Worm (Caenorhabditis elegans) whole organism, L2 larva: ENCODE results near the gene Y38E10A.9.

ENCODE experiments used
- F13H6.1 ChIP-seq: sonication (generic microtip); optimal IDR thresholded peaks from 2 replicates; lab custom pipeline; 2016; ENCODE audit warnings: missing genetic modification characterization, missing compliant biosample characterization
- R02D3.7 ChIP-seq: fragments of 150-350 bp; optimal IDR thresholded peaks from 2 replicates; lab custom pipeline; 2014; ENCODE audit warnings: missing biosample characterization, missing genetic modification characterization
- Y55F3AM.14 ChIP-seq: fragments of 200-800 bp; sonication (Bioruptor generic); optimal IDR thresholded peaks from 2 replicates; lab custom pipeline; 2018; ENCODE audit warnings: mild to moderate bottlenecking, missing genetic modification characterization, missing compliant biosample characterization
- alr-1 ChIP-seq: fragments of 150-350 bp; optimal IDR thresholded peaks from 2 replicates; lab custom pipeline; 2014; ENCODE audit warnings: missing biosample characterization, missing genetic modification characterization
- blmp-1 ChIP-seq: sonication (generic microtip); optimal IDR thresholded peaks from 2 replicates; lab custom pipeline; 2017; ENCODE audit warnings: missing genetic modification characterization, mild to moderate bottlenecking, missing compliant biosample characterization, antibody characterized with exemption, moderate library complexity; ENCODE audit not compliant: insufficient read depth
- ceh-16 ChIP-seq: fragments of 150-350 bp; optimal IDR thresholded peaks from 2 replicates; lab custom pipeline; 2014; ENCODE audit warnings: missing biosample characterization, missing genetic modification characterization
- ceh-82 ChIP-seq: fragments of 150-350 bp; optimal IDR thresholded peaks from 2 replicates; lab custom pipeline; 2014; ENCODE audit warnings: missing biosample characterization, missing genetic modification characterization
- crh-2 ChIP-seq: sonication (generic microtip); optimal IDR thresholded peaks from 2 replicates; lab custom pipeline; 2017; ENCODE audit warnings: missing biosample characterization, missing genetic modification characterization
- dmd-4 ChIP-seq: sonication (generic microtip); optimal IDR thresholded peaks from 2 replicates; lab custom pipeline; 2017; ENCODE audit warnings: missing biosample characterization, missing genetic modification characterization
- egl-27 ChIP-seq: sonication (generic microtip); optimal IDR thresholded peaks from 3 replicates; lab custom pipeline; 2017; ENCODE audit warnings: missing biosample characterization, missing genetic modification reagents, missing genetic modification characterization
- elt-3 ChIP-seq: sonication (generic microtip); optimal IDR thresholded peaks from 2 replicates; lab custom pipeline; 2017; ENCODE audit warnings: missing biosample characterization, missing genetic modification characterization
- fos-1 ChIP-seq: fragments of 150-350 bp; optimal IDR thresholded peaks from 2 replicates; lab custom pipeline; 2014; ENCODE audit warnings: missing biosample characterization, missing genetic modification characterization
- lin-11 ChIP-seq: fragments of 150-350 bp; sonication (generic microtip); optimal IDR thresholded peaks from 2 replicates; lab custom pipeline; 2014; ENCODE audit warnings: missing biosample characterization, missing genetic modification characterization, inconsistent platforms, mixed read lengths
- lin-13 ChIP-seq: fragments of 150-350 bp; optimal IDR thresholded peaks from 2 replicates; lab custom pipeline; 2014; ENCODE audit warnings: missing biosample characterization, missing genetic modification reagents, missing genetic modification characterization
- lin-39 ChIP-seq: fragments of 150-350 bp; optimal IDR thresholded peaks from 2 replicates; lab custom pipeline; 2014; ENCODE audit warnings: missing biosample characterization, missing genetic modification reagents, missing genetic modification characterization
- mab-5 ChIP-seq: fragments of 150-350 bp; optimal IDR thresholded peaks from 2 replicates; lab custom pipeline; 2014; ENCODE audit warnings: missing biosample characterization, missing genetic modification characterization
- mbf-1 ChIP-seq: sonication (generic microtip); optimal IDR thresholded peaks from 2 replicates; lab custom pipeline; 2017; ENCODE audit warnings: missing biosample characterization, missing genetic modification characterization
- mdl-1 ChIP-seq, 2 experiments: fragments of 150-350 bp in 1 of 2; sonication (generic microtip) in 1 of 2; optimal IDR thresholded peaks; 2 replicates each; lab custom pipeline; 2017; ENCODE audit warnings: missing biosample characterization in 2 of 2, missing genetic modification characterization in 2 of 2
- nhr-10 ChIP-seq: sonication (generic microtip); optimal IDR thresholded peaks from 2 replicates; lab custom pipeline; 2017; ENCODE audit warnings: missing biosample characterization, missing genetic modification characterization
- nhr-11 ChIP-seq: fragments of 150-350 bp; optimal IDR thresholded peaks from 2 replicates; lab custom pipeline; 2014; ENCODE audit warnings: missing biosample characterization, missing genetic modification characterization
- nhr-12 ChIP-seq: fragments of 150-350 bp; optimal IDR thresholded peaks from 2 replicates; lab custom pipeline; 2014; ENCODE audit warnings: missing biosample characterization, missing genetic modification characterization
- nhr-21 ChIP-seq: fragments of 150-350 bp; optimal IDR thresholded peaks from 2 replicates; lab custom pipeline; 2014; ENCODE audit warnings: missing biosample characterization, missing genetic modification characterization
- nhr-23 ChIP-seq: fragments of 150-350 bp; optimal IDR thresholded peaks from 2 replicates; lab custom pipeline; 2014; ENCODE audit warnings: missing biosample characterization, missing genetic modification reagents, missing genetic modification characterization
- nhr-25 ChIP-seq: fragments of 150-350 bp; sonication (generic microtip); optimal IDR thresholded peaks from 3 replicates; lab custom pipeline; 2014; ENCODE audit warnings: missing biosample characterization, missing genetic modification characterization
- nhr-6 ChIP-seq: fragments of 150-350 bp; optimal IDR thresholded peaks from 2 replicates; lab custom pipeline; 2014; ENCODE audit warnings: missing biosample characterization, missing genetic modification characterization
- nhr-77 ChIP-seq: fragments of 150-350 bp; optimal IDR thresholded peaks from 2 replicates; lab custom pipeline; 2014; ENCODE audit warnings: missing biosample characterization, missing genetic modification characterization
- peb-1 ChIP-seq: fragments of 150-350 bp; optimal IDR thresholded peaks from 2 replicates; lab custom pipeline; 2014; ENCODE audit warnings: missing biosample characterization, missing genetic modification characterization
- sem-4 ChIP-seq: fragments of 150-350 bp; optimal IDR thresholded peaks from 2 replicates; lab custom pipeline; 2014; ENCODE audit warnings: missing biosample characterization, missing genetic modification reagents, missing genetic modification characterization
- skn-1 ChIP-seq: sonication (generic microtip); optimal IDR thresholded peaks from 2 replicates; lab custom pipeline; 2017; ENCODE audit warnings: missing biosample characterization, missing genetic modification characterization
- sma-3 ChIP-seq: sonication (generic microtip); optimal IDR thresholded peaks from 2 replicates; lab custom pipeline; 2016; ENCODE audit warnings: missing genetic modification reagents, missing genetic modification characterization, missing compliant biosample characterization
- sma-9 ChIP-seq, 2 experiments: fragments of 150-350 bp in 1 of 2; sonication (generic microtip) in 1 of 2; optimal IDR thresholded peaks; 2 replicates each; lab custom pipeline; 2014 to 2016; ENCODE audit warnings: missing genetic modification characterization in 2 of 2, mild to moderate bottlenecking in 1 of 2, missing biosample characterization in 1 of 2, missing compliant biosample characterization in 1 of 2, missing genetic modification reagents in 1 of 2, moderate library complexity in 1 of 2
- snpc-4 ChIP-seq: fragments of 150-350 bp; optimal IDR thresholded peaks from 2 replicates; lab custom pipeline; 2014; ENCODE audit warnings: missing biosample characterization, missing genetic modification characterization
- unc-39 ChIP-seq: fragments of 150-350 bp; optimal IDR thresholded peaks from 2 replicates; lab custom pipeline; 2014; ENCODE audit warnings: missing biosample characterization, missing genetic modification characterization
- unc-55 ChIP-seq: fragments of 150-350 bp; sonication (generic microtip); optimal IDR thresholded peaks from 3 replicates; lab custom pipeline; 2014; ENCODE audit warnings: missing biosample characterization, missing genetic modification reagents, missing genetic modification characterization
- unc-62 ChIP-seq: fragments of 150-350 bp; optimal IDR thresholded peaks from 2 replicates; lab custom pipeline; 2014; ENCODE audit warnings: missing biosample characterization, missing genetic modification reagents, missing genetic modification characterization
- ztf-1 ChIP-seq: fragments of 200-800 bp; sonication (Bioruptor generic); conservative IDR thresholded peaks from 2 replicates; pipeline ENCODE4 v1.3.6; 2022; ENCODE audit warnings: missing genetic modification characterization, missing compliant biosample characterization
- ztf-11 ChIP-seq: sonication (generic microtip); optimal IDR thresholded peaks from 2 replicates; lab custom pipeline; 2017; ENCODE audit warnings: missing biosample characterization, missing genetic modification characterization

Y38E10A.9 gene

ce11 chrII:12606108-12606507, 2.6 kb upstream of the Y38E10A.9 start:
- TF ChIP-seq nhr-12 (tag; lab: Kevin White, UChicago): no peak
- no peak for TF ChIP-seq nhr-77 (tag; lab: Kevin White, UChicago)
- no peak for TF ChIP-seq ceh-82
- no peak for TF ChIP-seq ceh-16 (tag; lab: Kevin White, UChicago)
- no peak for TF ChIP-seq mdl-1 (tag; optimal IDR thresholded peaks at IDR 0.05; lab: Kevin White, UChicago)
- TF ChIP-seq Y55F3AM.14 (GFP tag; lab: Kevin White, UChicago): no peak
- no peak for TF ChIP-seq snpc-4 (tag; lab: Kevin White, UChicago)
- no peak for TF ChIP-seq elt-3 (tag; lab: Kevin White, UChicago)
- TF ChIP-seq egl-27 (tag; lab: Kevin White, UChicago): no peak
- no peak for TF ChIP-seq sma-3 (GFP tag; lab: Kevin White, UChicago)
- TF ChIP-seq, all 48 proteins: peak for 0

- TF ChIP-seq mdl-1 (tag; optimal IDR thresholded peaks at IDR 0.05; lab: Kevin White, UChicago) (no peak), alr-1 (tag; lab: Kevin White, UChicago) (no peak), snpc-4 (tag; lab: Kevin White, UChicago) (no peak), R02D3.7 (no peak), F13H6.1 (tag; lab: Kevin White, UChicago) (no peak), egl-27 (tag; lab: Kevin White, UChicago) (no peak), Y55F3AM.14 (GFP tag; lab: Kevin White, UChicago) (no peak), fos-1 (tag; lab: Kevin White, UChicago) (no peak), lin-11 (tag; lab: Kevin White, UChicago) (no peak), nhr-11 (tag; lab: Kevin White, UChicago) (no peak), crh-2 (tag; lab: Kevin White, UChicago) (no peak), skn-1 (no peak), nhr-21 (tag; lab: Kevin White, UChicago) (no peak), nhr-12 (tag; lab: Kevin White, UChicago) (no peak), lin-39 (tag; lab: Kevin White, UChicago) (no peak), ztf-1 (no peak), ztf-11 (no peak), unc-62 (GFP tag; lab: Kevin White, UChicago) (no peak)
These were observed 1.9 kb upstream of the Y38E10A.9 start, which contains the start of gene Y38E10A.8 for ce11 chrII:12606900-12607299. TSS of gene Y38E10A.8 (plus strand) at chrII:12607200.

- no peak for TF ChIP-seq ceh-82
- TF ChIP-seq R02D3.7: no peak
- TF ChIP-seq nhr-25 (tag; lab: Kevin White, UChicago): no peak
- no peak for TF ChIP-seq lin-13 (GFP tag; lab: Kevin White, UChicago)
- TF ChIP-seq blmp-1 (tag; lab: Kevin White, UChicago): no peak
- TF ChIP-seq, all 48 proteins: peak for 0
These were observed 3.5 kb downstream of the Y38E10A.9 start, which contains the start of gene nspe-4 for ce11 chrII:12612218-12612617. TSS of gene nspe-4 (plus strand) at chrII:12612518.

- TF ChIP-seq sma-9 (GFP tag; optimal IDR thresholded peaks at IDR 0.05; lab: Kevin White, UChicago) (peak; percentile 94), sma-9 (tag; optimal IDR thresholded peaks at IDR 0.05; lab: Kevin White, UChicago) (no peak), sma-3 (GFP tag; lab: Kevin White, UChicago) (peak; percentile 42), lin-39 (tag; lab: Kevin White, UChicago) (no peak), dmd-4 (tag; lab: Kevin White, UChicago) (no peak)
These were observed 6.7 kb downstream of the Y38E10A.9 start for ce11 chrII:12615413-12615812.

ce11 chrII:12616081-12616480, 7.3 kb downstream of the Y38E10A.9 start, which contains the start of gene nspe-6:
TSS of gene nspe-6 (minus strand) at chrII:12616181.
- no peak for TF ChIP-seq elt-3 (tag; lab: Kevin White, UChicago)
- TF ChIP-seq ceh-16 (tag; lab: Kevin White, UChicago): no peak
- TF ChIP-seq nhr-6 (tag; lab: Kevin White, UChicago): no peak
- no peak for TF ChIP-seq snpc-4 (tag; lab: Kevin White, UChicago)
- TF ChIP-seq sem-4 (tag; lab: Kevin White, UChicago): no peak
- TF ChIP-seq unc-62 (GFP tag; lab: Kevin White, UChicago): no peak
- no peak for TF ChIP-seq blmp-1 (tag; lab: Kevin White, UChicago)
- no peak for TF ChIP-seq mbf-1 (tag; lab: Kevin White, UChicago)
- TF ChIP-seq mab-5 (tag; lab: Kevin White, UChicago): no peak
- no peak for TF ChIP-seq ztf-11
- TF ChIP-seq lin-39 (tag; lab: Kevin White, UChicago): no peak
- TF ChIP-seq Y55F3AM.14 (GFP tag; lab: Kevin White, UChicago): no peak
- TF ChIP-seq nhr-23 (tag; lab: Kevin White, UChicago): no peak
- TF ChIP-seq unc-55 (GFP tag; lab: Kevin White, UChicago): no peak
- TF ChIP-seq fos-1 (tag; lab: Kevin White, UChicago): no peak
- no peak for TF ChIP-seq peb-1 (tag; lab: Kevin White, UChicago)
- no peak for TF ChIP-seq nhr-10 (tag; lab: Kevin White, UChicago)
- TF ChIP-seq unc-39 (tag; lab: Kevin White, UChicago): no peak
- no peak for TF ChIP-seq ceh-82
